Worm (Caenorhabditis elegans) whole organism, young adult: ENCODE results near the gene srx-80.

Experiments used
- B0019.2 ChIP-seq: fragments of 200-800 bp; sonication (Bioruptor generic); conservative IDR thresholded peaks from 2 replicates; pipeline ENCODE4 v1.3.6; 2022; ENCODE audit warnings: missing genetic modification reagents, missing genetic modification characterization, missing compliant biosample characterization
- F39B2.1 ChIP-seq: fragments of 200-800 bp; sonication (Bioruptor generic); IDR thresholded peaks from 2 replicates; pipeline ENCODE4 v1.3.6; 2022; ENCODE audit warnings: missing genetic modification reagents, missing genetic modification characterization, missing compliant biosample characterization
- F49E8.2 ChIP-seq: sonication (generic microtip); optimal IDR thresholded peaks from 3 replicates; lab custom pipeline; 2017; ENCODE audit warnings: missing genetic modification characterization, mild to moderate bottlenecking, missing compliant biosample characterization, antibody characterized with exemption, moderate library complexity; ENCODE audit not compliant: insufficient read depth
- K12H6.12 ChIP-seq: fragments of 200-800 bp; sonication (Bioruptor generic); optimal IDR thresholded peaks from 2 replicates; lab custom pipeline; 2018; ENCODE audit warnings: mild to moderate bottlenecking, missing genetic modification characterization, missing compliant biosample characterization
- ZK185.1 ChIP-seq: sonication (generic microtip); optimal IDR thresholded peaks from 2 replicates; lab custom pipeline; 2016; ENCODE audit warnings: mild to moderate bottlenecking, missing genetic modification characterization, missing compliant biosample characterization; ENCODE audit not compliant: poor library complexity, severe bottlenecking
- ama-1 ChIP-seq, 3 experiments: fragments of 150-350 bp in 1 of 3; sonication (generic microtip) in 2 of 3; optimal IDR thresholded peaks; 2 replicates each; lab custom pipeline; 2014 to 2018; ENCODE audit warnings: missing biosample characterization in 2 of 3, missing genetic modification characterization in 2 of 3, missing genetic modification reagents in 2 of 3
- aptf-3 ChIP-seq: fragments of 200-800 bp; sonication (Bioruptor generic); IDR thresholded peaks from 2 replicates; pipeline ENCODE4 v1.3.6; 2022; ENCODE audit warnings: missing genetic modification characterization, missing compliant biosample characterization
- attf-5 ChIP-seq: fragments of 200-800 bp; sonication (Bioruptor generic); optimal IDR thresholded peaks from 2 replicates; lab custom pipeline; 2018; ENCODE audit warnings: mild to moderate bottlenecking, missing genetic modification characterization, missing compliant biosample characterization
- bed-1 ChIP-seq: fragments of 200-800 bp; sonication (Bioruptor generic); IDR thresholded peaks from 2 replicates; pipeline ENCODE4 v1.3.6; 2022; ENCODE audit warnings: missing genetic modification reagents, missing genetic modification characterization, missing compliant biosample characterization
- cebp-1 ChIP-seq, 2 experiments: fragments of 200-800 bp in 1 of 2; sonication (Bioruptor generic) in 1 of 2; sonication (generic microtip) in 1 of 2; IDR thresholded peaks in 1 of 2; optimal IDR thresholded peaks in 1 of 2; 2 replicates each; pipeline versions ENCODE4 v1.3.6 to Lab custom; 2017 to 2022; ENCODE audit warnings: missing compliant biosample characterization in 2 of 2, missing genetic modification characterization in 2 of 2, mild to moderate bottlenecking in 1 of 2, missing genetic modification reagents in 1 of 2, moderate library complexity in 1 of 2
- ceh-100 ChIP-seq: fragments of 200-800 bp; sonication (Bioruptor generic); IDR thresholded peaks from 2 replicates; pipeline ENCODE4 v1.3.6; 2022; ENCODE audit warnings: missing genetic modification reagents, missing genetic modification characterization, missing compliant biosample characterization
- die-1 ChIP-seq: sonication (generic microtip); optimal IDR thresholded peaks from 2 replicates; lab custom pipeline; 2016; ENCODE audit warnings: missing genotype, mild to moderate bottlenecking, missing genetic modification characterization, missing compliant biosample characterization
- dpff-1 ChIP-seq: sonication (generic microtip); optimal IDR thresholded peaks from 2 replicates; lab custom pipeline; 2017; ENCODE audit warnings: mild to moderate bottlenecking, missing genetic modification characterization, missing compliant biosample characterization
- efl-1 ChIP-seq: fragments of 150-350 bp; optimal IDR thresholded peaks from 2 replicates; lab custom pipeline; 2014; ENCODE audit warnings: missing biosample characterization, missing genetic modification reagents, missing genetic modification characterization
- egl-18 ChIP-seq: fragments of 200-800 bp; sonication (Bioruptor generic); IDR thresholded peaks from 2 replicates; pipeline ENCODE4 v1.3.6; 2022; ENCODE audit warnings: missing genetic modification reagents, missing genetic modification characterization, missing compliant biosample characterization
- egrh-3 ChIP-seq: fragments of 200-800 bp; sonication (Bioruptor generic); IDR thresholded peaks from 2 replicates; pipeline ENCODE4 v1.3.6; 2022; ENCODE audit warnings: missing genetic modification reagents, missing genetic modification characterization, missing compliant biosample characterization
- ets-4 ChIP-seq: fragments of 200-800 bp; sonication (Bioruptor generic); optimal IDR thresholded peaks from 2 replicates; lab custom pipeline; 2018; ENCODE audit warnings: mild to moderate bottlenecking, missing genetic modification characterization, missing compliant biosample characterization
- gei-17 ChIP-seq: fragments of 200-800 bp; sonication (Bioruptor generic); optimal IDR thresholded peaks from 2 replicates; lab custom pipeline; 2018; ENCODE audit warnings: mild to moderate bottlenecking, missing genetic modification characterization, missing compliant biosample characterization
- hrde-1 ChIP-seq: sonication (generic microtip); optimal IDR thresholded peaks from 2 replicates; lab custom pipeline; 2016; ENCODE audit warnings: missing genetic modification characterization, mild to moderate bottlenecking, missing compliant biosample characterization, moderate library complexity, missing genotype, missing genetic modification reagents, borderline replicate concordance
- hsf-1 ChIP-seq: fragments of 200-800 bp; sonication (Bioruptor generic); IDR thresholded peaks from 2 replicates; pipeline ENCODE4 v1.3.6; 2022; ENCODE audit warnings: missing genetic modification reagents, missing genetic modification characterization, missing compliant biosample characterization
- let-607 ChIP-seq, 2 experiments: fragments of 200-800 bp in 1 of 2; sonication (Bioruptor generic) in 1 of 2; sonication (generic microtip) in 1 of 2; optimal IDR thresholded peaks; 2 replicates each; lab custom pipeline; 2016 to 2018; ENCODE audit warnings: mild to moderate bottlenecking in 2 of 2, missing compliant biosample characterization in 2 of 2, missing genetic modification characterization in 2 of 2, moderate library complexity in 2 of 2, missing genotype in 1 of 2
- lin-35 ChIP-seq, 3 experiments: fragments of 150-350 bp in 2 of 3; sonication (generic microtip) in 1 of 3; optimal IDR thresholded peaks; 2 replicates each; lab custom pipeline; 2014 to 2018; ENCODE audit warnings: missing biosample characterization in 3 of 3, missing genetic modification characterization in 3 of 3, missing genetic modification reagents in 3 of 3
- lir-1 ChIP-seq: fragments of 200-800 bp; sonication (Bioruptor generic); conservative IDR thresholded peaks from 2 replicates; pipeline ENCODE4 v1.3.6; 2022; ENCODE audit warnings: missing genetic modification reagents, missing genetic modification characterization, missing compliant biosample characterization
- lsl-1 ChIP-seq: fragments of 200-800 bp; sonication (Bioruptor generic); optimal IDR thresholded peaks from 2 replicates; lab custom pipeline; 2018; ENCODE audit warnings: mild to moderate bottlenecking, missing genetic modification characterization, moderate library complexity, missing compliant biosample characterization
- madf-10 ChIP-seq: sonication (generic microtip); optimal IDR thresholded peaks from 2 replicates; lab custom pipeline; 2016; ENCODE audit warnings: mild to moderate bottlenecking, missing genetic modification characterization, missing compliant biosample characterization
- mcd-1 ChIP-seq: fragments of 200-800 bp; sonication (Bioruptor generic); IDR thresholded peaks from 2 replicates; pipeline ENCODE4 v1.3.6; 2022; ENCODE audit warnings: missing genetic modification reagents, missing genetic modification characterization, missing compliant biosample characterization
- nfya-1 ChIP-seq: sonication (generic microtip); optimal IDR thresholded peaks from 2 replicates; lab custom pipeline; 2017; ENCODE audit warnings: antibody characterized with exemption, missing compliant biosample characterization, missing genetic modification characterization, borderline replicate concordance; ENCODE audit not compliant: insufficient read depth
- nfyb-1 ChIP-seq: fragments of 200-800 bp; sonication (Bioruptor generic); IDR thresholded peaks from 2 replicates; pipeline ENCODE4 v1.3.6; 2022; ENCODE audit warnings: missing genetic modification reagents, missing genetic modification characterization, missing compliant biosample characterization
- nhr-179 ChIP-seq: sonication (generic microtip); optimal IDR thresholded peaks from 2 replicates; lab custom pipeline; 2016; ENCODE audit warnings: mild to moderate bottlenecking, missing genetic modification characterization, missing compliant biosample characterization
- nhr-27 ChIP-seq: fragments of 200-800 bp; sonication (Bioruptor generic); optimal IDR thresholded peaks from 2 replicates; lab custom pipeline; 2018; ENCODE audit warnings: mild to moderate bottlenecking, missing genetic modification characterization, moderate library complexity, missing compliant biosample characterization
- pbrm-1 ChIP-seq: fragments of 200-800 bp; sonication (Bioruptor generic); IDR thresholded peaks from 2 replicates; pipeline ENCODE4 v1.3.6; 2022; ENCODE audit warnings: missing genetic modification reagents, missing genetic modification characterization, missing compliant biosample characterization
- sdz-38 ChIP-seq: sonication (generic microtip); optimal IDR thresholded peaks from 2 replicates; lab custom pipeline; 2016; ENCODE audit warnings: missing genotype, missing genetic modification characterization, missing compliant biosample characterization
- snpc-4 ChIP-seq, 5 experiments: fragments of 150-350 bp in 1 of 5; sonication (generic microtip) in 4 of 5; optimal IDR thresholded peaks; 2 replicates each; lab custom pipeline; 2014 to 2018; ENCODE audit warnings: missing genetic modification characterization in 5 of 5, missing biosample characterization in 3 of 5, antibody characterized with exemption in 2 of 5, mild to moderate bottlenecking in 2 of 5, missing compliant biosample characterization in 2 of 5, missing genotype in 2 of 5, moderate library complexity in 2 of 5, missing genetic modification reagents in 1 of 5
- unc-62 ChIP-seq: fragments of 150-350 bp; optimal IDR thresholded peaks from 2 replicates; lab custom pipeline; 2014; ENCODE audit warnings: missing biosample characterization, missing genetic modification reagents, missing genetic modification characterization
- zfh-2 ChIP-seq: fragments of 200-800 bp; sonication (Bioruptor generic); conservative IDR thresholded peaks from 2 replicates; pipeline ENCODE4 v1.3.6; 2022; ENCODE audit warnings: missing genetic modification reagents, missing genetic modification characterization, missing compliant biosample characterization
- ztf-18 ChIP-seq: sonication (generic microtip); optimal IDR thresholded peaks from 2 replicates; lab custom pipeline; 2016; ENCODE audit warnings: missing genotype, mild to moderate bottlenecking, missing genetic modification characterization, missing compliant biosample characterization
- ztf-26 ChIP-seq: sonication (generic microtip); optimal IDR thresholded peaks from 2 replicates; lab custom pipeline; 2017; ENCODE audit warnings: missing genetic modification characterization, missing compliant biosample characterization
- ztf-3 ChIP-seq: fragments of 200-800 bp; sonication (Bioruptor generic); optimal IDR thresholded peaks from 2 replicates; lab custom pipeline; 2018; ENCODE audit warnings: mild to moderate bottlenecking, missing genetic modification characterization, missing compliant biosample characterization
- ztf-6 ChIP-seq: fragments of 200-800 bp; sonication (Bioruptor generic); IDR thresholded peaks from 2 replicates; pipeline ENCODE4 v1.3.6; 2022; ENCODE audit warnings: missing genetic modification reagents, missing genetic modification characterization, missing compliant biosample characterization

srx-80 gene

DNA sequence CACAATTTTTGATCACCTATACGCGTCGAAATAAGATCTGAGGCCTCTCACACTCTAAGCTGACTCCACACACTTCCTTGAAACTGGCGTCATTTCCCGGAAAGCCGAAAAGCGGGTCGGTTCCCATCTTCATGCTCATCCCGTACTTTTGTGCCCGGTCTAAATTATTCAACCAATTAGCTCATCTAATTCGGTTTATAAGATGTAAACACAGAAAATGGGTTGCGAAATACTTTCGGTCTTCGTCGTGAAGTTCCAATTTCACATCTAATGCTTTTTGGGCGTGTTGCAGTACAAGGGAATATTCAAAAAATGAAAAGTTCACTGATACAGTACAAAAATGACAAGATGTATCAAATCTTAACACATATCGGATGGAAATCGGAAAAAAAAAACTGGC, 37.6 kb downstream of the srx-80 start:
- TF ChIP-seq madf-10 (tag; lab: Kevin White, UChicago) (no peak), bed-1 (GFP tag; lab: Robert Waterston, UW) (no peak), lin-35 (GFP tag; optimal IDR thresholded peaks at IDR 0.05; lab: Kevin White, UChicago) (peak in 1 of 3 experiments; percentile 30), aptf-3 (GFP tag; lab: Robert Waterston, UW) (0 out of 2 replicates have a peak, but pooled peaks have one; percentile 56), ztf-6 (no peak), cebp-1 (GFP tag; IDR thresholded peaks at IDR 0.05; lab: Robert Waterston, UW) (no peak), cebp-1 (tag; optimal IDR thresholded peaks at IDR 0.05; lab: Kevin White, UChicago) (peak; percentile 66)
- TF ChIP-seq, all 124 proteins: peak for 3

DNA sequence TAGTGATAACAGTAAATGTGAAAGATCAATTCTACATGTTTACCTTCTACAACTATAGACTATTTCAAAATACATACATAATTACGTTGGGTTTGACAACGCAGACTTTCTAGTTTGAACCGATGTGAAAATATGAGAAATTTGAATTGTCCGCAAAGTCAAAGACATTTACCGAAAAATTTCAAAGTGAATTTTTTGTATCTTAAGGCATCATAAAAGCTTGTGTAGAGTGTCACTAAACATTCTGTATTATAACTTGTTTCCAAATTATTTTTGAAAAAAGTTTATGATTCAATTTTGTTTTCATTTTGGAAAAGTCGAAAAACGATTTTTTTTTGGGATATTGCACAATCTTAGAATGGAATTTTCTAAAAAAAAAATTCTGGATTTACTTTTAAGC, 42.1 kb downstream of the srx-80 start:
- TF ChIP-seq hrde-1 (tag; lab: Kevin White, UChicago) (no peak), ztf-26 (tag; lab: Kevin White, UChicago) (no peak), let-607 (tag; optimal IDR thresholded peaks at IDR 0.05; lab: Kevin White, UChicago) (no peak), nfya-1 (tag; lab: Kevin White, UChicago) (no peak), egl-18 (GFP tag; lab: Robert Waterston, UW) (no peak), efl-1 (GFP tag; lab: Kevin White, UChicago) (no peak), snpc-4 (GFP tag; optimal IDR thresholded peaks at IDR 0.05; lab: Kevin White, UChicago) (no peak), snpc-4 (tag; optimal IDR thresholded peaks at IDR 0.05; lab: Kevin White, UChicago) (no peak), B0019.2 (no peak), gei-17 (GFP tag; lab: Kevin White, UChicago) (no peak), nhr-27 (tag; lab: Kevin White, UChicago) (no peak), aptf-3 (GFP tag; lab: Robert Waterston, UW) (no peak), nhr-179 (tag; lab: Kevin White, UChicago) (no peak), ZK185.1 (tag; lab: Kevin White, UChicago) (no peak), die-1 (tag; lab: Kevin White, UChicago) (no peak), hsf-1 (GFP tag; lab: Robert Waterston, UW) (no peak), dpff-1 (tag; lab: Kevin White, UChicago) (no peak)

DNA sequence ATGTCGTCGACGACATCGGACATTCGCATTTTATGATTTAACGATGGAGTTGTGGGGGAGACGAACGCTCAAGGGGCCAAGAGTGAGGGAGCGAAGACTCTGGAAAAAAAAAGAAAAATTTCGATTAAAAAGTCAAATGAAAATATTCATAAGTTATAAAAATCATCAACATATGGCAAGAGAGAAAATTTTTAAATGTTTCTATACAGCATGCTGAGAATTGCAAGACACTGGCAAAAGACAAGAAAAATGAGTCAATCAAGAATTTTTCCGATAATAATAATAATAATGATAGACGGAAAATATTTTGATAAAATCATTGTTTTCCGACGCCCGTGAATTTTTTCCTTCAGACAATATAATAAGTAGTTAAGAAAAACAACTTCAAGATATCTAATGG, 43.7 kb downstream of the srx-80 start, which contains the start of gene sipa-1:
Gene sipa-1, minus strand, starts transcription at position 101 of the 400 bp plus-strand sequence.
- 0 out of 2 replicates have a peak, but pooled peaks have one; percentile 1 for TF ChIP-seq zfh-2 (GFP tag; lab: Robert Waterston, UW)
- TF ChIP-seq egl-18 (GFP tag; lab: Robert Waterston, UW) = no peak

DNA sequence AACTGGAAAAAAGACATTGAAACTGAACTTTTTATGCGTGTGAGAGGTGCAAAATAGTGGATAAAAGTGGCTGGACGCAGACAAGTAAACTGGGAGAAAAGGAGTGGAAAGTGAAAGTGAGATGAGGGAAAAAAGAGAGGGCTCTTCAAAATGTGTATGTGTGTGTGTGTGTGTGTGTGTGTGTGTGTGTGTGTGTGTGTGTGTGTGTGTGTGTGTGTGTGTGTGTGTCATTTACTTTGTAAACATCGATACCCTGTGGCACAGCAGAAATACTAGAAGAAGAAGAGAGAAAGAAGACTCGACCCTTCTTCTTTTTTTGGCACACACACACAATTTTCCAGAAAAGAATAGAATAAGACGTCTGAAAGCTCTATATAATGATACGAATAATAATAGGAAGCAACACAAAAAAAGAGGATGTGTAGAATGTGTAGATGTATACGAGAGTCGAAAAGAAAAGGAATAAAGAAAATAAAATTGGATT, 45.1 kb downstream of the srx-80 start:
- TF ChIP-seq sdz-38 (tag; lab: Kevin White, UChicago) = no peak
- TF ChIP-seq lir-1 (GFP tag; lab: Robert Waterston, UW) = peak; percentile 67; the same call in 1 of the 2 replicates
- TF ChIP-seq hrde-1 (tag; lab: Kevin White, UChicago) = no peak
- peak; percentile 79 for TF ChIP-seq K12H6.12 (tag; lab: Kevin White, UChicago)
- no peak for TF ChIP-seq F49E8.2 (tag; lab: Kevin White, UChicago)
- TF ChIP-seq mcd-1 (GFP tag; lab: Robert Waterston, UW) = peak; percentile 31; the same call in 1 of the 2 replicates
- no peak for TF ChIP-seq ets-4
- no peak for TF ChIP-seq gei-17 (GFP tag; lab: Kevin White, UChicago)
- no peak for TF ChIP-seq cebp-1 (GFP tag; IDR thresholded peaks at IDR 0.05; lab: Robert Waterston, UW)
- TF ChIP-seq cebp-1 (tag; optimal IDR thresholded peaks at IDR 0.05; lab: Kevin White, UChicago) = peak; percentile 56
- TF ChIP-seq egrh-3 (GFP tag; lab: Robert Waterston, UW) = peak; percentile 29; the same call in 1 of the 2 replicates
- no peak for TF ChIP-seq ama-1 (optimal IDR thresholded peaks at IDR 0.05; lab: Kevin White, UChicago)
- no peak for TF ChIP-seq ama-1 (GFP tag; optimal IDR thresholded peaks at IDR 0.05; lab: Kevin White, UChicago)
- TF ChIP-seq ztf-3 = peak; percentile 97
- TF ChIP-seq F39B2.1 (GFP tag; lab: Robert Waterston, UW) = no peak
- TF ChIP-seq pbrm-1 (GFP tag; lab: Robert Waterston, UW) = peak; percentile 27; the same call in 1 of the 2 replicates
- no peak for TF ChIP-seq ztf-6
- TF ChIP-seq lsl-1 (GFP tag; lab: Kevin White, UChicago) = no peak
- no peak for TF ChIP-seq ztf-18 (tag; lab: Kevin White, UChicago)
- peak; percentile 4 for TF ChIP-seq attf-5
- no peak for TF ChIP-seq unc-62 (GFP tag; lab: Kevin White, UChicago)
- peak; percentile 34; the same call in 1 of the 2 replicates for TF ChIP-seq nfyb-1
- no peak for TF ChIP-seq ceh-100 (GFP tag; lab: Robert Waterston, UW)
